Fruit fly (Drosophila melanogaster) whole organism, embryonic: ENCODE data around the gene anox.
A peak's percentile ranks its signal among the peaks of the same experiment; 100 is the strongest.

Experiments
- Atf-2 ChIP-seq: fragments of 200-800 bp; sonication (Bioruptor generic); optimal IDR thresholded peaks from 2 replicates; lab custom pipeline; 2016; ENCODE audit warnings: missing biosample characterization, missing genetic modification characterization
- Blimp-1 ChIP-seq: fragments of 200-800 bp; sonication (Bioruptor generic); optimal IDR thresholded peaks from 3 replicates; lab custom pipeline; 2018; ENCODE audit warnings: missing biosample characterization, missing genetic modification characterization, mild to moderate bottlenecking, moderate library complexity, missing genetic modification reagents
- CG10431 ChIP-seq: fragments of 200-800 bp; sonication (Bioruptor generic); optimal IDR thresholded peaks from 3 replicates; lab custom pipeline; 2018; ENCODE audit warnings: missing biosample characterization, mild to moderate bottlenecking, missing genetic modification characterization
- CG11085 ChIP-seq: fragments of 200-800 bp; sonication (Bioruptor generic); IDR thresholded peaks from 2 replicates; pipeline ENCODE4 v1.3.6; 2022; ENCODE audit warnings: missing biosample characterization, missing genetic modification characterization
- CG11696 ChIP-seq: fragments of 200-800 bp; sonication (Bioruptor generic); IDR thresholded peaks from 2 replicates; pipeline ENCODE4 v1.3.6; 2022; ENCODE audit warnings: missing biosample characterization, missing genetic modification characterization
- CG13296 ChIP-seq: fragments of 200-800 bp; sonication (Bioruptor generic); optimal IDR thresholded peaks from 3 replicates; lab custom pipeline; 2018; ENCODE audit warnings: missing biosample characterization, mild to moderate bottlenecking, missing genetic modification characterization
- CG13424 ChIP-seq: fragments of 200-800 bp; sonication (Bioruptor generic); optimal IDR thresholded peaks from 2 replicates; lab custom pipeline; 2019; ENCODE audit warnings: missing biosample characterization, mild to moderate bottlenecking, missing genetic modification characterization, moderate library complexity
- CG13775 ChIP-seq: fragments of 200-800 bp; sonication (Bioruptor generic); optimal IDR thresholded peaks from 3 replicates; lab custom pipeline; 2017; ENCODE audit warnings: missing biosample characterization, mild to moderate bottlenecking, missing genetic modification characterization
- CG15073 ChIP-seq: fragments of 200-800 bp; sonication (Bioruptor generic); optimal IDR thresholded peaks from 2 replicates; lab custom pipeline; 2016; ENCODE audit warnings: missing biosample characterization, missing genetic modification characterization
- CG1529 ChIP-seq: fragments of 200-800 bp; sonication (Bioruptor generic); optimal IDR thresholded peaks from 3 replicates; lab custom pipeline; 2018; ENCODE audit warnings: missing biosample characterization, missing genetic modification characterization
- CG17568 ChIP-seq: fragments of 200-800 bp; sonication (Bioruptor generic); optimal IDR thresholded peaks from 2 replicates; lab custom pipeline; 2018; ENCODE audit warnings: missing biosample characterization, mild to moderate bottlenecking, missing genetic modification characterization, moderate library complexity
- CG1792 ChIP-seq: fragments of 200-800 bp; sonication (Bioruptor generic); optimal IDR thresholded peaks from 2 replicates; lab custom pipeline; 2016; ENCODE audit warnings: missing biosample characterization, missing genetic modification characterization
- CG18262 ChIP-seq: fragments of 200-800 bp; optimal IDR thresholded peaks from 3 replicates; lab custom pipeline; 2019; ENCODE audit warnings: missing biosample characterization, mild to moderate bottlenecking, missing genetic modification characterization, moderate library complexity
- CG34376 ChIP-seq: fragments of 200-800 bp; sonication (Bioruptor generic); optimal IDR thresholded peaks from 2 replicates; lab custom pipeline; 2018; ENCODE audit warnings: missing biosample characterization, mild to moderate bottlenecking, missing genetic modification characterization
- CG4820 ChIP-seq: fragments of 200-800 bp; sonication (Bioruptor generic); optimal IDR thresholded peaks from 3 replicates; lab custom pipeline; 2016; ENCODE audit warnings: missing biosample characterization, missing genetic modification characterization
- CG6175 ChIP-seq: fragments of 200-800 bp; sonication (Bioruptor generic); IDR thresholded peaks from 3 replicates; pipeline ENCODE4 v1.3.6; 2022; ENCODE audit warnings: missing biosample characterization, missing genetic modification characterization
- CG6765 ChIP-seq: fragments of 200-800 bp; sonication (Bioruptor generic); optimal IDR thresholded peaks from 3 replicates; lab custom pipeline; 2017; ENCODE audit warnings: missing biosample characterization, mild to moderate bottlenecking, missing genetic modification characterization
- CG7372 ChIP-seq: fragments of 200-800 bp; sonication (Bioruptor generic); IDR thresholded peaks from 2 replicates; pipeline ENCODE4 v1.3.6; 2022; ENCODE audit warnings: missing biosample characterization, missing genetic modification characterization
- CG8924 ChIP-seq: fragments of 200-800 bp; optimal IDR thresholded peaks from 3 replicates; lab custom pipeline; 2019; ENCODE audit warnings: missing biosample characterization, mild to moderate bottlenecking, missing genetic modification characterization, moderate library complexity
- CG9215 ChIP-seq: fragments of 200-800 bp; sonication (Bioruptor generic); IDR thresholded peaks from 2 replicates; pipeline ENCODE4 v1.3.6; 2022; ENCODE audit warnings: missing biosample characterization, missing genetic modification characterization
- Camta ChIP-seq: fragments of 200-800 bp; sonication (Bioruptor generic); optimal IDR thresholded peaks from 2 replicates; lab custom pipeline; 2016; ENCODE audit warnings: missing biosample characterization, missing genetic modification characterization
- CkIIα-i1 ChIP-seq: fragments of 200-800 bp; sonication (Bioruptor generic); IDR thresholded peaks from 2 replicates; pipeline ENCODE4 v1.3.6; 2022; ENCODE audit warnings: missing biosample characterization, missing genetic modification characterization
- Dbx ChIP-seq: fragments of 200-800 bp; sonication (Bioruptor generic); IDR thresholded peaks from 3 replicates; pipeline ENCODE4 v1.3.6; 2022; ENCODE audit warnings: missing biosample characterization, missing genetic modification characterization
- Doc3 ChIP-seq: fragments of 200-800 bp; sonication (Bioruptor generic); IDR thresholded peaks from 3 replicates; pipeline ENCODE4 v1.3.6; 2022; ENCODE audit warnings: missing biosample characterization, missing genetic modification characterization; ENCODE audit not compliant: partially characterized antibody
- E2f2 ChIP-seq: fragments of 200-800 bp; sonication (Bioruptor generic); IDR thresholded peaks from 2 replicates; pipeline ENCODE4 v1.3.6; 2022; ENCODE audit warnings: missing biosample characterization, missing genetic modification characterization
- Ets97D ChIP-seq: fragments of 200-800 bp; sonication (Bioruptor generic); optimal IDR thresholded peaks from 3 replicates; lab custom pipeline; 2016; ENCODE audit warnings: missing biosample characterization, missing genetic modification characterization
- Fer3 ChIP-seq: fragments of 200-800 bp; sonication (Bioruptor generic); optimal IDR thresholded peaks from 2 replicates; lab custom pipeline; 2018; ENCODE audit warnings: missing biosample characterization, mild to moderate bottlenecking, missing genetic modification characterization, moderate library complexity
- Mad ChIP-seq: fragments of 200-800 bp; sonication (Bioruptor generic); optimal IDR thresholded peaks from 2 replicates; lab custom pipeline; 2016; ENCODE audit warnings: missing biosample characterization, missing genetic modification characterization
- Optix ChIP-seq: fragments of 200-800 bp; sonication (Bioruptor generic); IDR thresholded peaks from 3 replicates; pipeline ENCODE4 v1.3.6; 2022; ENCODE audit warnings: missing biosample characterization, missing genetic modification characterization
- Sox102F ChIP-seq: fragments of 200-800 bp; sonication (Bioruptor generic); optimal IDR thresholded peaks from 2 replicates; lab custom pipeline; 2018; ENCODE audit warnings: missing biosample characterization, mild to moderate bottlenecking, missing genetic modification characterization, moderate library complexity
- Ssrp ChIP-seq: fragments of 200-800 bp; sonication (Bioruptor generic); optimal IDR thresholded peaks from 2 replicates; lab custom pipeline; 2018; ENCODE audit warnings: missing biosample characterization, mild to moderate bottlenecking, missing genetic modification characterization, moderate library complexity
- Xrp1 ChIP-seq: fragments of 200-800 bp; sonication (Bioruptor generic); IDR thresholded peaks from 2 replicates; pipeline ENCODE4 v1.3.6; 2022; ENCODE audit warnings: missing biosample characterization, missing genetic modification characterization
- ato ChIP-seq: fragments of 200-800 bp; sonication (Bioruptor generic); IDR thresholded peaks from 2 replicates; pipeline ENCODE4 v1.3.6; 2022; ENCODE audit warnings: missing biosample characterization, missing genetic modification characterization; ENCODE audit not compliant: partially characterized antibody
- ftz-f1 ChIP-seq: fragments of 200-800 bp; sonication (Bioruptor generic); optimal IDR thresholded peaks from 2 replicates; lab custom pipeline; 2016; ENCODE audit warnings: missing biosample characterization, missing genetic modification characterization
- fu2 ChIP-seq: fragments of 200-800 bp; sonication (Bioruptor generic); optimal IDR thresholded peaks from 2 replicates; lab custom pipeline; 2016; ENCODE audit warnings: missing biosample characterization, missing genetic modification characterization
- gcm ChIP-seq: fragments of 200-800 bp; sonication (Bioruptor generic); optimal IDR thresholded peaks from 2 replicates; lab custom pipeline; 2019; ENCODE audit warnings: missing biosample characterization, mild to moderate bottlenecking, missing genetic modification characterization, moderate library complexity
- inv ChIP-seq: fragments of 200-800 bp; sonication (Bioruptor generic); IDR thresholded peaks from 2 replicates; pipeline ENCODE4 v1.3.6; 2022; ENCODE audit warnings: missing biosample characterization, missing genetic modification characterization; ENCODE audit not compliant: partially characterized antibody
- ken ChIP-seq: fragments of 200-800 bp; sonication (Bioruptor generic); IDR thresholded peaks from 3 replicates; pipeline ENCODE4 v1.3.6; 2022; ENCODE audit warnings: missing biosample characterization, missing genetic modification characterization
- knrl ChIP-seq: fragments of 200-800 bp; sonication (Bioruptor generic); IDR thresholded peaks from 3 replicates; pipeline ENCODE4 v1.3.6; 2022; ENCODE audit warnings: missing biosample characterization, missing genetic modification characterization; ENCODE audit not compliant: partially characterized antibody
- lilli ChIP-seq: fragments of 200-800 bp; sonication (Bioruptor generic); optimal IDR thresholded peaks from 3 replicates; lab custom pipeline; 2016; ENCODE audit warnings: missing biosample characterization, missing genetic modification characterization
- lmd ChIP-seq: fragments of 200-800 bp; sonication (Bioruptor generic); IDR thresholded peaks from 2 replicates; pipeline ENCODE4 v1.3.6; 2022; ENCODE audit warnings: missing biosample characterization, missing genetic modification characterization
- peb ChIP-seq: fragments of 200-800 bp; sonication (Bioruptor generic); IDR thresholded peaks from 2 replicates; pipeline ENCODE4 v1.3.6; 2022; ENCODE audit warnings: missing biosample characterization, missing genetic modification characterization
- pros ChIP-seq: fragments of 200-800 bp; sonication (Bioruptor generic); optimal IDR thresholded peaks from 3 replicates; lab custom pipeline; 2019; ENCODE audit warnings: missing biosample characterization, mild to moderate bottlenecking, missing genetic modification characterization, moderate library complexity
- sd ChIP-seq: fragments of 200-800 bp; sonication (Bioruptor generic); optimal IDR thresholded peaks from 3 replicates; lab custom pipeline; 2018; ENCODE audit warnings: missing biosample characterization, mild to moderate bottlenecking, missing genetic modification characterization, moderate library complexity
- sisA ChIP-seq: fragments of 200-800 bp; sonication (Bioruptor generic); IDR thresholded peaks from 2 replicates; pipeline ENCODE4 v1.3.6; 2022; ENCODE audit warnings: missing biosample characterization, missing genetic modification characterization
- slbo ChIP-seq: fragments of 200-800 bp; sonication (Bioruptor generic); IDR thresholded peaks from 2 replicates; pipeline ENCODE4 v1.3.6; 2022; ENCODE audit warnings: missing biosample characterization, missing genetic modification characterization
- sr ChIP-seq: fragments of 200-800 bp; sonication (Bioruptor generic); IDR thresholded peaks from 3 replicates; pipeline ENCODE4 v1.3.6; 2022; ENCODE audit warnings: missing biosample characterization, missing genetic modification characterization
- stc ChIP-seq: fragments of 200-800 bp; sonication (Bioruptor generic); IDR thresholded peaks from 2 replicates; pipeline ENCODE4 v1.3.6; 2022; ENCODE audit warnings: missing biosample characterization, missing genetic modification characterization
- zen2 ChIP-seq: fragments of 200-800 bp; sonication (Bioruptor generic); IDR thresholded peaks from 3 replicates; pipeline ENCODE4 v1.3.6; 2022; ENCODE audit warnings: missing biosample characterization, missing genetic modification characterization; ENCODE audit not compliant: partially characterized antibody
- zfh2 ChIP-seq: fragments of 200-800 bp; sonication (Bioruptor generic); optimal IDR thresholded peaks from 2 replicates; lab custom pipeline; 2016; ENCODE audit warnings: missing biosample characterization, missing genetic modification characterization

Gene anox

dm6 chrX:21345036-21345500 is 26.0 kb upstream of the anox start, which contains the start of gene dod (continued):
- TF ChIP-seq CG9215 (GFP tag; lab: Robert Waterston, UW) (peak; percentile 30; the same call in 1 of the 2 replicates), zen2 (peak; percentile 53; the same call in 1 of the 3 replicates), Mad (peak; percentile 35), CG6765 (GFP tag; lab: Kevin White, UChicago) (peak; percentile 17), ftz-f1 (peak; percentile 9), knrl (GFP tag; lab: Robert Waterston, UW) (peak; percentile 77), CG7372 (GFP tag; lab: Robert Waterston, UW) (no peak), Fer3 (tag; lab: Kevin White, UChicago) (peak; percentile 33), Ssrp (tag; lab: Kevin White, UChicago) (peak; percentile 16), sd (tag; lab: Kevin White, UChicago) (peak; percentile 93), peb (GFP tag; lab: Robert Waterston, UW) (no peak), CG17568 (no peak), CG34376 (GFP tag; lab: Kevin White, UChicago) (peak; percentile 54), ato (GFP tag; lab: Robert Waterston, UW) (peak; percentile 78), CG11085 (peak; percentile 34; the same call in 1 of the 2 replicates), CG4820 (no peak), Dbx (GFP tag; lab: Robert Waterston, UW) (peak; percentile 82), sisA (GFP tag; lab: Robert Waterston, UW) (peak; percentile 30; the same call in 1 of the 2 replicates), CG8924 (tag; lab: Kevin White, UChicago) (peak; percentile 43), fu2 (GFP tag; lab: Kevin White, UChicago) (peak; percentile 43), Xrp1 (GFP tag; lab: Robert Waterston, UW) (peak; percentile 44), CG18262 (peak; percentile 54), sr (GFP tag; lab: Robert Waterston, UW) (0 out of 3 replicates have a peak, but pooled peaks have one; percentile 17), slbo (GFP tag; lab: Robert Waterston, UW) (peak; percentile 72), lmd (GFP tag; lab: Robert Waterston, UW) (peak; percentile 47; the same call in 1 of the 2 replicates), CG13424 (tag; lab: Kevin White, UChicago) (peak; percentile 43), E2f2 (GFP tag; lab: Robert Waterston, UW) (peak; percentile 54), gcm (GFP tag; lab: Kevin White, UChicago) (peak; percentile 11), CG10431 (no peak), CG1529 (GFP tag; lab: Kevin White, UChicago) (no peak), CG13775 (peak; percentile 42), inv (GFP tag; lab: Robert Waterston, UW) (peak; percentile 69), Sox102F (no peak), lilli (GFP tag; lab: Kevin White, UChicago) (peak; percentile 75), Blimp-1 (GFP tag; lab: Kevin White, UChicago) (no peak), zfh2 (GFP tag; lab: Kevin White, UChicago) (peak; percentile 44), CG15073 (GFP tag; lab: Kevin White, UChicago) (no peak), Optix (GFP tag; lab: Robert Waterston, UW) (no peak), pros (GFP tag; lab: Kevin White, UChicago) (no peak), CG1792 (GFP tag; lab: Kevin White, UChicago) (peak; percentile 25), CG11696 (GFP tag; lab: Robert Waterston, UW) (peak; percentile 99), Atf-2 (no peak), CG6175 (GFP tag; lab: Robert Waterston, UW) (no peak), CG13296 (GFP tag; lab: Kevin White, UChicago) (peak; percentile 24), ken (GFP tag; lab: Robert Waterston, UW) (peak; percentile 47; the same call in 1 of the 3 replicates), Ets97D (GFP tag; lab: Kevin White, UChicago) (peak; percentile 65), Doc3 (GFP tag; lab: Robert Waterston, UW) (peak; percentile 51; the same call in 2 of the 3 replicates), CkIIα-i1 (GFP tag; lab: Robert Waterston, UW) (no peak), stc (GFP tag; lab: Robert Waterston, UW) (peak; percentile 44; the same call in 1 of the 2 replicates), Camta (peak; percentile 11)
